Worm (Caenorhabditis elegans) whole organism, L2 larva: ENCODE measurements around the gene F18H3.1.

Experiments used
- C34F6.9 ChIP-seq: fragments of 150-350 bp; optimal IDR thresholded peaks from 2 replicates; lab custom pipeline; 2014; ENCODE audit warnings: missing biosample characterization, missing genetic modification characterization
- F13H6.1 ChIP-seq: sonication (generic microtip); optimal IDR thresholded peaks from 2 replicates; lab custom pipeline; 2016; ENCODE audit warnings: missing genetic modification characterization, missing compliant biosample characterization
- R02D3.7 ChIP-seq: fragments of 150-350 bp; optimal IDR thresholded peaks from 2 replicates; lab custom pipeline; 2014; ENCODE audit warnings: missing biosample characterization, missing genetic modification characterization
- Y55F3AM.14 ChIP-seq: fragments of 200-800 bp; sonication (Bioruptor generic); optimal IDR thresholded peaks from 2 replicates; lab custom pipeline; 2018; ENCODE audit warnings: mild to moderate bottlenecking, missing genetic modification characterization, missing compliant biosample characterization
- ZK546.5 ChIP-seq: sonication (generic microtip); optimal IDR thresholded peaks from 2 replicates; lab custom pipeline; 2017; ENCODE audit warnings: missing biosample characterization, missing genetic modification characterization
- alr-1 ChIP-seq: fragments of 150-350 bp; optimal IDR thresholded peaks from 2 replicates; lab custom pipeline; 2014; ENCODE audit warnings: missing biosample characterization, missing genetic modification characterization
- aly-2 ChIP-seq: fragments of 150-350 bp; optimal IDR thresholded peaks from 2 replicates; lab custom pipeline; 2014; ENCODE audit warnings: missing biosample characterization, missing genetic modification characterization
- ama-1 ChIP-seq: fragments of 150-350 bp; optimal IDR thresholded peaks from 2 replicates; lab custom pipeline; 2018; ENCODE audit warnings: inconsistent platforms
- blmp-1 ChIP-seq: sonication (generic microtip); optimal IDR thresholded peaks from 2 replicates; lab custom pipeline; 2017; ENCODE audit warnings: missing genetic modification characterization, mild to moderate bottlenecking, missing compliant biosample characterization, antibody characterized with exemption, moderate library complexity; ENCODE audit not compliant: insufficient read depth
- ceh-16 ChIP-seq: fragments of 150-350 bp; optimal IDR thresholded peaks from 2 replicates; lab custom pipeline; 2014; ENCODE audit warnings: missing biosample characterization, missing genetic modification characterization
- ceh-82 ChIP-seq: fragments of 150-350 bp; optimal IDR thresholded peaks from 2 replicates; lab custom pipeline; 2014; ENCODE audit warnings: missing biosample characterization, missing genetic modification characterization
- crh-2 ChIP-seq: sonication (generic microtip); optimal IDR thresholded peaks from 2 replicates; lab custom pipeline; 2017; ENCODE audit warnings: missing biosample characterization, missing genetic modification characterization
- dmd-4 ChIP-seq: sonication (generic microtip); optimal IDR thresholded peaks from 2 replicates; lab custom pipeline; 2017; ENCODE audit warnings: missing biosample characterization, missing genetic modification characterization
- egl-27 ChIP-seq: sonication (generic microtip); optimal IDR thresholded peaks from 3 replicates; lab custom pipeline; 2017; ENCODE audit warnings: missing biosample characterization, missing genetic modification reagents, missing genetic modification characterization
- elt-1 ChIP-seq: fragments of 150-350 bp; optimal IDR thresholded peaks from 2 replicates; lab custom pipeline; 2014; ENCODE audit warnings: missing biosample characterization, missing genetic modification characterization
- elt-3 ChIP-seq: sonication (generic microtip); optimal IDR thresholded peaks from 2 replicates; lab custom pipeline; 2017; ENCODE audit warnings: missing biosample characterization, missing genetic modification characterization
- fos-1 ChIP-seq: fragments of 150-350 bp; optimal IDR thresholded peaks from 2 replicates; lab custom pipeline; 2014; ENCODE audit warnings: missing biosample characterization, missing genetic modification characterization
- gmeb-1 ChIP-seq: fragments of 150-350 bp; optimal IDR thresholded peaks from 2 replicates; lab custom pipeline; 2014; ENCODE audit warnings: missing biosample characterization, missing genetic modification characterization
- lin-11 ChIP-seq: fragments of 150-350 bp; sonication (generic microtip); optimal IDR thresholded peaks from 2 replicates; lab custom pipeline; 2014; ENCODE audit warnings: missing biosample characterization, missing genetic modification characterization, inconsistent platforms, mixed read lengths
- lin-13 ChIP-seq: fragments of 150-350 bp; optimal IDR thresholded peaks from 2 replicates; lab custom pipeline; 2014; ENCODE audit warnings: missing biosample characterization, missing genetic modification reagents, missing genetic modification characterization
- lin-39 ChIP-seq: fragments of 150-350 bp; optimal IDR thresholded peaks from 2 replicates; lab custom pipeline; 2014; ENCODE audit warnings: missing biosample characterization, missing genetic modification reagents, missing genetic modification characterization
- lsy-2 ChIP-seq, 2 experiments: fragments of 150-350 bp in 1 of 2; sonication (generic microtip) in 1 of 2; optimal IDR thresholded peaks; 2 replicates each; lab custom pipeline; 2014 to 2017; ENCODE audit warnings: missing biosample characterization in 2 of 2, missing genetic modification characterization in 2 of 2
- mab-5 ChIP-seq: fragments of 150-350 bp; optimal IDR thresholded peaks from 2 replicates; lab custom pipeline; 2014; ENCODE audit warnings: missing biosample characterization, missing genetic modification characterization
- mbf-1 ChIP-seq: sonication (generic microtip); optimal IDR thresholded peaks from 2 replicates; lab custom pipeline; 2017; ENCODE audit warnings: missing biosample characterization, missing genetic modification characterization
- mdl-1 ChIP-seq, 2 experiments: fragments of 150-350 bp in 1 of 2; sonication (generic microtip) in 1 of 2; optimal IDR thresholded peaks; 2 replicates each; lab custom pipeline; 2017; ENCODE audit warnings: missing biosample characterization in 2 of 2, missing genetic modification characterization in 2 of 2
- nhr-10 ChIP-seq: sonication (generic microtip); optimal IDR thresholded peaks from 2 replicates; lab custom pipeline; 2017; ENCODE audit warnings: missing biosample characterization, missing genetic modification characterization
- nhr-11 ChIP-seq: fragments of 150-350 bp; optimal IDR thresholded peaks from 2 replicates; lab custom pipeline; 2014; ENCODE audit warnings: missing biosample characterization, missing genetic modification characterization
- nhr-12 ChIP-seq: fragments of 150-350 bp; optimal IDR thresholded peaks from 2 replicates; lab custom pipeline; 2014; ENCODE audit warnings: missing biosample characterization, missing genetic modification characterization
- nhr-129 ChIP-seq: fragments of 150-350 bp; optimal IDR thresholded peaks from 2 replicates; lab custom pipeline; 2014; ENCODE audit warnings: missing biosample characterization, missing genetic modification characterization
- nhr-21 ChIP-seq: fragments of 150-350 bp; optimal IDR thresholded peaks from 2 replicates; lab custom pipeline; 2014; ENCODE audit warnings: missing biosample characterization, missing genetic modification characterization
- nhr-23 ChIP-seq: fragments of 150-350 bp; optimal IDR thresholded peaks from 2 replicates; lab custom pipeline; 2014; ENCODE audit warnings: missing biosample characterization, missing genetic modification reagents, missing genetic modification characterization
- nhr-237 ChIP-seq: fragments of 150-350 bp; optimal IDR thresholded peaks from 2 replicates; lab custom pipeline; 2014; ENCODE audit warnings: missing biosample characterization, missing genetic modification characterization
- nhr-25 ChIP-seq: fragments of 150-350 bp; sonication (generic microtip); optimal IDR thresholded peaks from 3 replicates; lab custom pipeline; 2014; ENCODE audit warnings: missing biosample characterization, missing genetic modification characterization
- nhr-6 ChIP-seq: fragments of 150-350 bp; optimal IDR thresholded peaks from 2 replicates; lab custom pipeline; 2014; ENCODE audit warnings: missing biosample characterization, missing genetic modification characterization
- nhr-77 ChIP-seq: fragments of 150-350 bp; optimal IDR thresholded peaks from 2 replicates; lab custom pipeline; 2014; ENCODE audit warnings: missing biosample characterization, missing genetic modification characterization
- peb-1 ChIP-seq: fragments of 150-350 bp; optimal IDR thresholded peaks from 2 replicates; lab custom pipeline; 2014; ENCODE audit warnings: missing biosample characterization, missing genetic modification characterization
- sem-4 ChIP-seq: fragments of 150-350 bp; optimal IDR thresholded peaks from 2 replicates; lab custom pipeline; 2014; ENCODE audit warnings: missing biosample characterization, missing genetic modification reagents, missing genetic modification characterization
- skn-1 ChIP-seq: sonication (generic microtip); optimal IDR thresholded peaks from 2 replicates; lab custom pipeline; 2017; ENCODE audit warnings: missing biosample characterization, missing genetic modification characterization
- sma-3 ChIP-seq: sonication (generic microtip); optimal IDR thresholded peaks from 2 replicates; lab custom pipeline; 2016; ENCODE audit warnings: missing genetic modification reagents, missing genetic modification characterization, missing compliant biosample characterization
- sma-9 ChIP-seq, 2 experiments: fragments of 150-350 bp in 1 of 2; sonication (generic microtip) in 1 of 2; optimal IDR thresholded peaks; 2 replicates each; lab custom pipeline; 2014 to 2016; ENCODE audit warnings: missing genetic modification characterization in 2 of 2, mild to moderate bottlenecking in 1 of 2, missing biosample characterization in 1 of 2, missing compliant biosample characterization in 1 of 2, missing genetic modification reagents in 1 of 2, moderate library complexity in 1 of 2
- snpc-4 ChIP-seq: fragments of 150-350 bp; optimal IDR thresholded peaks from 2 replicates; lab custom pipeline; 2014; ENCODE audit warnings: missing biosample characterization, missing genetic modification characterization
- unc-39 ChIP-seq: fragments of 150-350 bp; optimal IDR thresholded peaks from 2 replicates; lab custom pipeline; 2014; ENCODE audit warnings: missing biosample characterization, missing genetic modification characterization
- unc-55 ChIP-seq: fragments of 150-350 bp; sonication (generic microtip); optimal IDR thresholded peaks from 3 replicates; lab custom pipeline; 2014; ENCODE audit warnings: missing biosample characterization, missing genetic modification reagents, missing genetic modification characterization
- unc-62 ChIP-seq: fragments of 150-350 bp; optimal IDR thresholded peaks from 2 replicates; lab custom pipeline; 2014; ENCODE audit warnings: missing biosample characterization, missing genetic modification reagents, missing genetic modification characterization
- zag-1 ChIP-seq: fragments of 150-350 bp; optimal IDR thresholded peaks from 2 replicates; lab custom pipeline; 2014; ENCODE audit warnings: missing biosample characterization, missing genetic modification characterization
- ztf-1 ChIP-seq: fragments of 200-800 bp; sonication (Bioruptor generic); conservative IDR thresholded peaks from 2 replicates; pipeline ENCODE4 v1.3.6; 2022; ENCODE audit warnings: missing genetic modification characterization, missing compliant biosample characterization
- ztf-11 ChIP-seq: sonication (generic microtip); optimal IDR thresholded peaks from 2 replicates; lab custom pipeline; 2017; ENCODE audit warnings: missing biosample characterization, missing genetic modification characterization
- ztf-4 ChIP-seq: fragments of 150-350 bp; optimal IDR thresholded peaks from 2 replicates; lab custom pipeline; 2014; ENCODE audit warnings: missing biosample characterization, missing genetic modification characterization

F18H3.1 gene

DNA sequence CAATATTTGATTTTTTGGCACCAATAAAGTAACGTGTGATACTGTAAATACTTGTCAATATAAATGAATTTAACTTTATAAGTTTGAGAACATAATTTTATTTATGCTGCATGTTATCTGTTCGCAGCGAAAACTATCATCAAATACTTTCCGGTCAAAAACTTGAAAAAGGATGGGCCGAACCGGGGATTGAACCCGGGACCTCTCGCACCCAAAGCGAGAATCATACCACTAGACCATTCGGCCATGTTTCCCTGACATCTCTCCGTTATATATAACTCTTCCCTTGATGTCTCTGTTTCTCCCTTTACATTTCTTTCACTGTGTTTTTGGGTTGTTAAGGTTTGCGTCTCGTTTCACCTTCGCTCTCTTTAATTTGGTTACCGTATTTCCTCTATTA, 7.7 kb upstream of the F18H3.1 start:
- TF ChIP-seq lsy-2 (tag; optimal IDR thresholded peaks at IDR 0.05; lab: Kevin White, UChicago) (peak; percentile 16 to 58), F13H6.1 (tag; lab: Kevin White, UChicago) (peak; percentile 27), nhr-11 (tag; lab: Kevin White, UChicago) (no peak), ceh-82 (no peak), R02D3.7 (tag; lab: Kevin White, UChicago) (no peak), gmeb-1 (peak; percentile 36), crh-2 (tag; lab: Kevin White, UChicago) (peak; percentile 9), Y55F3AM.14 (GFP tag; lab: Kevin White, UChicago) (peak; percentile 49), elt-3 (tag; lab: Kevin White, UChicago) (no peak), sma-3 (peak; percentile 61), nhr-129 (tag; lab: Kevin White, UChicago) (peak; percentile 75), ztf-1 (GFP tag; lab: Robert Waterston, UW) (no peak), nhr-21 (peak; percentile 35), nhr-25 (no peak), mdl-1 (tag; optimal IDR thresholded peaks at IDR 0.05; lab: Kevin White, UChicago) (peak in 1 of 2 experiments; percentile 17), C34F6.9 (tag; lab: Kevin White, UChicago) (peak; percentile 31), ama-1 (lab: Kevin White, UChicago) (no peak), egl-27 (tag; lab: Kevin White, UChicago) (peak; percentile 6), sma-9 (GFP tag; optimal IDR thresholded peaks at IDR 0.05; lab: Kevin White, UChicago) (peak; percentile 45), sma-9 (tag; optimal IDR thresholded peaks at IDR 0.05; lab: Kevin White, UChicago) (no peak), unc-55 (GFP tag; lab: Kevin White, UChicago) (peak; percentile 53), sem-4 (peak; percentile 24), ZK546.5 (tag; lab: Kevin White, UChicago) (no peak), fos-1 (tag; lab: Kevin White, UChicago) (peak; percentile 57), lin-13 (peak; percentile 42)
- TF ChIP-seq, all 48 proteins: peak for 16

DNA sequence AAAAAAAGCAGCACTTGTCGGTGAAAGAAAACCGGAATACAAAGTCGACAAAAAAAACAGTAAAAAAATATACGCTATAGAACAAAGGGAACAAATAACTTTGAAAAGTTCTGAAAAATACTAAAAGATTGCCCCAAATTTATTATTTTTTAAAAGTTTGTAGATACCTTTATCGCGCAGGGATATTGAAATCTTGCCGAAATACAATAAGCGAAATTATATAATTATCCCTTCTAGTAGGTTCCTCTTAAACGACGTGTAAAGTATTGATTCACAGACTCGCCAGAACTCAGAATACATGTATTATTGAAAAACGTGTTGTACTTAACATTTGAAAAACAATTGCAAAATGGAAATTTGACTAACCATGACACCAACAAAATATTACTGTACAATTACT, 5.1 kb upstream of the F18H3.1 start:
- peak; percentile 20 for TF ChIP-seq ztf-11 (tag; lab: Kevin White, UChicago)
- peak; percentile 67 for TF ChIP-seq mbf-1 (tag; lab: Kevin White, UChicago)
- TF ChIP-seq gmeb-1 = peak; percentile 90
- peak; percentile 94 for TF ChIP-seq sem-4
- peak; percentile 40 for TF ChIP-seq ZK546.5 (tag; lab: Kevin White, UChicago)
- TF ChIP-seq nhr-10 (tag; lab: Kevin White, UChicago) = peak; percentile 90
- peak; percentile 78 for TF ChIP-seq dmd-4
- TF ChIP-seq ceh-16 (tag; lab: Kevin White, UChicago) = peak; percentile 68
- peak; percentile 88 for TF ChIP-seq nhr-237
- no peak for TF ChIP-seq unc-39 (tag; lab: Kevin White, UChicago)
- no peak for TF ChIP-seq elt-1
- TF ChIP-seq nhr-11 (tag; lab: Kevin White, UChicago) = no peak
- no peak for TF ChIP-seq lin-39 (tag; lab: Kevin White, UChicago)
- TF ChIP-seq nhr-77 = peak; percentile 87
- peak; percentile 96 for TF ChIP-seq nhr-21
- TF ChIP-seq mdl-1 (tag; optimal IDR thresholded peaks at IDR 0.05; lab: Kevin White, UChicago) = peak; percentile 30 to 82
- peak; percentile 98 for TF ChIP-seq crh-2 (tag; lab: Kevin White, UChicago)
- TF ChIP-seq egl-27 (tag; lab: Kevin White, UChicago) = peak; percentile 91
- peak; percentile 83 for TF ChIP-seq snpc-4 (tag; lab: Kevin White, UChicago)
- TF ChIP-seq ztf-4 = peak; percentile 80
- TF ChIP-seq aly-2 = no peak
- peak; percentile 81 for TF ChIP-seq sma-9 (GFP tag; optimal IDR thresholded peaks at IDR 0.05; lab: Kevin White, UChicago)
- no peak for TF ChIP-seq sma-9 (tag; optimal IDR thresholded peaks at IDR 0.05; lab: Kevin White, UChicago)
- TF ChIP-seq zag-1 (tag; lab: Kevin White, UChicago) = peak; percentile 45
- peak; percentile 64 for TF ChIP-seq R02D3.7 (tag; lab: Kevin White, UChicago)
- peak; percentile 91 for TF ChIP-seq sma-3
- peak; percentile 86 for TF ChIP-seq mab-5
- TF ChIP-seq nhr-12 = peak; percentile 52
- no peak for TF ChIP-seq alr-1 (tag; lab: Kevin White, UChicago)
- TF ChIP-seq unc-55 (GFP tag; lab: Kevin White, UChicago) = peak; percentile 99
- peak; percentile 95 for TF ChIP-seq nhr-129 (tag; lab: Kevin White, UChicago)
- no peak for TF ChIP-seq ama-1 (lab: Kevin White, UChicago)
- no peak for TF ChIP-seq ztf-1 (GFP tag; lab: Robert Waterston, UW)
- peak; percentile 82 for TF ChIP-seq fos-1 (tag; lab: Kevin White, UChicago)
- TF ChIP-seq skn-1 (tag; lab: Kevin White, UChicago) = peak; percentile 88
- TF ChIP-seq blmp-1 (tag; lab: Kevin White, UChicago) = peak; percentile 33
- peak; percentile 10 for TF ChIP-seq unc-62 (GFP tag; lab: Kevin White, UChicago)
- TF ChIP-seq ceh-82 = peak; percentile 34
- peak; percentile 89 for TF ChIP-seq nhr-25
- TF ChIP-seq C34F6.9 (tag; lab: Kevin White, UChicago) = peak; percentile 96
- TF ChIP-seq lsy-2 (tag; optimal IDR thresholded peaks at IDR 0.05; lab: Kevin White, UChicago) = peak; percentile 85 to 89
- TF ChIP-seq nhr-6 = peak; percentile 93
- no peak for TF ChIP-seq Y55F3AM.14 (GFP tag; lab: Kevin White, UChicago)
- TF ChIP-seq lin-13 = peak; percentile 92
- TF ChIP-seq F13H6.1 (tag; lab: Kevin White, UChicago) = peak; percentile 88
- TF ChIP-seq peb-1 = no peak
- TF ChIP-seq lin-11 = no peak
- TF ChIP-seq nhr-23 (tag; lab: Kevin White, UChicago) = no peak
- TF ChIP-seq elt-3 (tag; lab: Kevin White, UChicago) = no peak
